Worm (Caenorhabditis elegans): ENCODE data around the gene ergo-1.

The ergo-1 gene

DNA sequence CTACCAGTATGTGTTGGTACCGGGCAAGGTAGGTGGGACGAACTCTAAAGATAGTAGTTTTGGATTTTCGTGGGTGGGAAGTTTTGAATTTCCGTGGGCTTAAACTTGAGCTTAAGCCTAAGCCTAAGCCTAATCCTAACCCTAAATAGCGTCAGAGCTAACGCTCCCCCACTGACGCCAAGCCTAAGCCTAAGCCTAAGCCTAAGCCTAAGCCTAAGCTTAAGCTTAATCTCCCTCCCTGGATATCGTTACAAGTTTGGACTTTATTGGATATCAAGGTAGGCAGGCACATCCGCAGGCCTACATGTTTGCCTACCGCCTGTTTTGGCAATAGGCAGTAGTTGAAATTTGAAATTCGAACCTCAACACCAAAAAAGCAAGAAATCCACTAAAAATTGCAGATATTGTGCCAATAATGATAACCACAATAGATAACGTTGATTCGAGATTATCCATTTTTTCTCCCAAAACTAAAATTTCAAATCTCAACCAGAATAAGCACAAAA is 44.0 kb downstream of the ergo-1 start, which contains the start of gene K10C9.4:
K10C9.4 (minus strand) TSS at position 456 of the 506 bp plus-strand sequence.
- TF ChIP-seq hmg-4 (GFP tag; optimal IDR thresholded peaks at IDR 0.05) = no peak
- peak; percentile 77 for TF ChIP-seq ceh-36 (tag; optimal IDR thresholded peaks at IDR 0.05)
- TF ChIP-seq ets-7 (tag; optimal IDR thresholded peaks at IDR 0.05) = no peak
- TF ChIP-seq sea-1 (GFP tag; conservative IDR thresholded peaks at IDR 0.05) = no peak
- TF ChIP-seq tra-4 (tag; optimal IDR thresholded peaks at IDR 0.05) = no peak

DNA sequence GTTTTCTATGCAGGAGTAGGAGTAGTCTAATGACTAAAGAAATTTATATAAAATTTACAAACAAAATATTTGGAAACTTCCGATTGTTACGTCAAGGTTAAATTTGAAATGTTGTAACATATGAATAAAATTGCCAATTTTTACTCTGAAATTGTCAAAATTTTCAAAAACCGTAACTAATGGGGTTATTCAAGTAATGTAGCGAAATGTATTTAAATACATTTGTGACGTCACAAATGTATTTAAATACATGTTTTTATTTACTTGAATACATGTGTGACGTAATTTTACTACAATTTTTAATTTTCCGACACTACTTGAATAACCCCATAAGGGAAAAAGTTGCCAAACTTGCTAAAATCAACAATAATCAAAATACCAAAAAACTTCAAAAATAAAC is 44.8 kb downstream of the ergo-1 start:
- TF ChIP-seq tra-4 (tag; optimal IDR thresholded peaks at IDR 0.05) = no peak
- TF ChIP-seq ama-1 (optimal IDR thresholded peaks at IDR 0.05) = no peak
- TF ChIP-seq hmbx-1 (tag; optimal IDR thresholded peaks at IDR 0.05) = no peak
- no peak for TF ChIP-seq ceh-36 (tag; optimal IDR thresholded peaks at IDR 0.05)
- no peak for TF ChIP-seq F13C5.2 (tag; optimal IDR thresholded peaks at IDR 0.05)
- no peak for TF ChIP-seq scrt-1 (GFP tag; IDR thresholded peaks at IDR 0.05)
- no peak for TF ChIP-seq tbx-37 (GFP tag; conservative IDR thresholded peaks at IDR 0.05)
- no peak for TF ChIP-seq ceh-13 (GFP tag; optimal IDR thresholded peaks at IDR 0.05)
- no peak for TF ChIP-seq ets-7 (tag; optimal IDR thresholded peaks at IDR 0.05)
- no peak for TF ChIP-seq hmg-4 (GFP tag; optimal IDR thresholded peaks at IDR 0.05)

DNA sequence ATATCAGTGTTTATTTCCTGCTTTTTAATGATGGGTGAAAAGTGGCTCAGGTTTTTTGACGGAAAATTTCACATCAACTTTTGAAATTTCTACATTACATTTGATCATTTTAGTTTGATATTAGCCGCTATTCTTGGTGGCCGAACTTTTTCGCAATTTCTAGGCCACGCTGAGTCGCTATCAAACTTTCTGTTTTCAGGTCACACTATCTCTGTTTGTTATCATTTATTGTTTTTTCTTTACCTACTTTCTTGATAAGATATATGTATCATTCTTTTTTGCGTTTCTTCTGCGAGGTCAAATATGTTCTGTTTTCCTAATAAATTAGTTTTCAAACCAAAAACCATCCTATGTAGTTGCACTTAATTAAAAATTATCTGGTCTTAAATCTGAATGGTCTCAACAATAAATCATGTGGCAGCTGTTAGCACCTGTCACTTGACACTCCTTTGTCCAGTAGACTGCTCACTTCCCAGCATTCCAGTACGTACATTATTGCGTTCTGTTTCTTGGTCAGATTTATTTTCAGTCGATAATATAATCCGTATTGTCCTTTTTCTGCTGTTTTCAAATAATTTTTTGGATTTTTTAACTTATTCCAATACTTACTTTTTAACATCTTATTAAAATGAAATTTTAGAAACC is 51.7 kb downstream of the ergo-1 start:
- no peak for TF ChIP-seq ceh-13 (GFP tag; optimal IDR thresholded peaks at IDR 0.05)

DNA sequence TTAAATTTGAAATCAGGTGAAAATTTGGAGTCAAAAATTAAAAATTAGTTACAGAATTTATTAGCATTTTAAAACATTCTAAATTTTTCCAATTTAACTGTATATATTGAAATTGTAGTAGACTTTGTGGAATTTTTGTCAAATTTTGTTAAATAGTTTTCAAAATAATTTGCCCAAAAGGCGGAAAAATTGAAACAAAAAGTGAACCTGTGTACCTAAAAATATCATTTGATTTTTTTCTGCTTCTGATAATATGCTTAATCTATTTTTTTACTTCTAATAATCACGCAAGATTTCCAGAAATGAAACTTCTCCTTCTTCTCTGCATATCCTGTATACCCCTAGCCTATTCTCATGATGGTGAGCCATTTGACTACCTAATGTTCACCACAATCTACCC is 52.7 kb downstream of the ergo-1 start, which contains the start of gene rnst-2:
rnst-2 (plus strand) TSS at position 301 of the 400 bp plus-strand sequence.
- TF ChIP-seq hmbx-1 (tag; optimal IDR thresholded peaks at IDR 0.05) (no peak), aly-1 (tag; optimal IDR thresholded peaks at IDR 0.05) (no peak), hmg-4 (GFP tag; optimal IDR thresholded peaks at IDR 0.05) (no peak), scrt-1 (GFP tag; IDR thresholded peaks at IDR 0.05) (no peak), ceh-13 (GFP tag; optimal IDR thresholded peaks at IDR 0.05) (no peak), ets-7 (tag; optimal IDR thresholded peaks at IDR 0.05) (no peak), F13C5.2 (tag; optimal IDR thresholded peaks at IDR 0.05) (no peak), tbx-11 (GFP tag; IDR thresholded peaks at IDR 0.05) (no peak), pes-1 (GFP tag; IDR thresholded peaks at IDR 0.05) (no peak)

DNA sequence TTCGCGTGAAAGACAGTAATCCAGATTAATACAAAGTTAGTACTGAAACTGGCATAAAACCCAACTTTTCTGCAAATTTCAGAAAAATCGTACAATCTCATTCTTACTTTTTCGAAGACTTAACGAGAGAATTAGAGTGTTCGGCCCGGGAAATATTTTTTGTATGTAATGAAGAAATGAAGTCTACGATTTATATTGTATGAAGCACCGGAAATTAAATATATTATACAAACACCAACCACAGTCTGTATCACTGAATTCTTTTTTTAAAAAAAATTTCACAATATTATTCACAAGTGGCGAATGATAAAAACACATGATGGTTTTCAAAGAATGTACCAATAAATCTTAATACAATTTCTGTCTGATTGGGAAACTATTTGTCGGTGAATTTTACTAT is 55.9 kb downstream of the ergo-1 start, which contains the start of gene str-67:
str-67 (minus strand) TSS at position 101 of the 400 bp plus-strand sequence.
- no peak for TF ChIP-seq ceh-13 (GFP tag; optimal IDR thresholded peaks at IDR 0.05)
- TF ChIP-seq tra-4 (tag; optimal IDR thresholded peaks at IDR 0.05) = no peak
- TF ChIP-seq B0310.2 (tag; optimal IDR thresholded peaks at IDR 0.05) = no peak
- TF ChIP-seq flt-1 (GFP tag; IDR thresholded peaks at IDR 0.05) = no peak
- TF ChIP-seq hnd-1 (tag; optimal IDR thresholded peaks at IDR 0.05) = no peak
- TF ChIP-seq tbx-37 (GFP tag; conservative IDR thresholded peaks at IDR 0.05) = no peak
- TF ChIP-seq tbx-11 (GFP tag; IDR thresholded peaks at IDR 0.05) = no peak
- TF ChIP-seq ama-1 (optimal IDR thresholded peaks at IDR 0.05) = no peak
- TF ChIP-seq hmg-4 (GFP tag; optimal IDR thresholded peaks at IDR 0.05) = no peak
- no peak for TF ChIP-seq F13C5.2 (tag; optimal IDR thresholded peaks at IDR 0.05)
- TF ChIP-seq ets-7 (tag; optimal IDR thresholded peaks at IDR 0.05) = no peak
- no peak for TF ChIP-seq pes-1 (GFP tag; IDR thresholded peaks at IDR 0.05)
- no peak for TF ChIP-seq sea-1 (GFP tag; conservative IDR thresholded peaks at IDR 0.05)
- TF ChIP-seq hmbx-1 (tag; optimal IDR thresholded peaks at IDR 0.05) = no peak
- no peak for TF ChIP-seq ceh-36 (tag; optimal IDR thresholded peaks at IDR 0.05)
- TF ChIP-seq scrt-1 (GFP tag; IDR thresholded peaks at IDR 0.05) = no peak
- TF ChIP-seq aly-1 (tag; optimal IDR thresholded peaks at IDR 0.05) = no peak

DNA sequence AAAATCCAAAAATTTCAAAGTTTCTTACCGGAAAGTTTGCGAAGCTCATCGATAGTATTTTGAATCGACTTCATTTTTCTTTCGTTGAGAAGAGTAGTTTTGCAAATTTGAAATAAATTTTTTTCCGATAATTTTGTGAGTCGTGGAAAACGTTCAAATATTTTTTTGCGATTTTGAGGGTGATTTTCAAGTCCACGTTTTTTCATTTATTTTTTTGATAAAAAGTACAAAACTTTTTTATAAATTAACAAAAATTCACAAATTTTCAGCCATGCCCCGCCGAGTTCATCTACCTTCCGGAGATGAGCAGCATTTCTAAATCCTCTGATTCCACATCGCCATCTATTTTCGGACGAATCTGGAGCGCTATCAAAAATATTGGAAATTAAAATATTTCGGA is 58.9 kb downstream of the ergo-1 start, which contains the start of gene K10C9.7:
K10C9.7 (minus strand) TSS at position 101 of the 400 bp plus-strand sequence.
- no peak for TF ChIP-seq sea-1 (GFP tag; conservative IDR thresholded peaks at IDR 0.05)
- TF ChIP-seq tbx-37 (GFP tag; conservative IDR thresholded peaks at IDR 0.05) = no peak
- TF ChIP-seq pes-1 (GFP tag; IDR thresholded peaks at IDR 0.05) = no peak
- TF ChIP-seq ets-7 (tag; optimal IDR thresholded peaks at IDR 0.05) = no peak
- no peak for TF ChIP-seq scrt-1 (GFP tag; IDR thresholded peaks at IDR 0.05)
- TF ChIP-seq hmbx-1 (tag; optimal IDR thresholded peaks at IDR 0.05) = no peak
- TF ChIP-seq aly-1 (tag; optimal IDR thresholded peaks at IDR 0.05) = no peak
- no peak for TF ChIP-seq ceh-36 (tag; optimal IDR thresholded peaks at IDR 0.05)
- TF ChIP-seq B0310.2 (tag; optimal IDR thresholded peaks at IDR 0.05) = no peak
- TF ChIP-seq F13C5.2 (tag; optimal IDR thresholded peaks at IDR 0.05) = no peak
- TF ChIP-seq flt-1 (GFP tag; IDR thresholded peaks at IDR 0.05) = no peak
- no peak for TF ChIP-seq ceh-13 (GFP tag; optimal IDR thresholded peaks at IDR 0.05)
- TF ChIP-seq tra-4 (tag; optimal IDR thresholded peaks at IDR 0.05) = no peak
- no peak for TF ChIP-seq tbx-11 (GFP tag; IDR thresholded peaks at IDR 0.05)
- TF ChIP-seq hnd-1 (tag; optimal IDR thresholded peaks at IDR 0.05) = no peak
- no peak for TF ChIP-seq hmg-4 (GFP tag; optimal IDR thresholded peaks at IDR 0.05)

All from whole organism, early embryonic.